Worm (Caenorhabditis elegans) whole organism, early embryonic: ENCODE data around the gene Y41D4B.11.

Experiments used
- B0310.2 ChIP-seq: sonication (generic microtip); optimal IDR thresholded peaks from 2 replicates; lab custom pipeline; 2016; ENCODE audit warnings: mild to moderate bottlenecking, missing genetic modification characterization, missing compliant biosample characterization
- F13C5.2 ChIP-seq: sonication (generic microtip); optimal IDR thresholded peaks from 2 replicates; lab custom pipeline; 2017; ENCODE audit warnings: mild to moderate bottlenecking, missing genetic modification characterization, inconsistent platforms, missing compliant biosample characterization
- ama-1 ChIP-seq: fragments of 150-350 bp; optimal IDR thresholded peaks from 2 replicates; lab custom pipeline; 2014
- ceh-13 ChIP-seq: fragments of 200-800 bp; sonication (Bioruptor generic); optimal IDR thresholded peaks from 2 replicates; lab custom pipeline; 2018; ENCODE audit warnings: mild to moderate bottlenecking, missing genetic modification characterization, missing compliant biosample characterization
- ets-7 ChIP-seq: sonication (generic microtip); optimal IDR thresholded peaks from 2 replicates; lab custom pipeline; 2016; ENCODE audit warnings: missing genotype, missing genetic modification characterization, missing compliant biosample characterization
- flt-1 ChIP-seq: fragments of 200-800 bp; sonication (Bioruptor generic); IDR thresholded peaks from 2 replicates; pipeline ENCODE4 v1.3.6; 2022; ENCODE audit warnings: missing genetic modification characterization, missing compliant biosample characterization
- hmbx-1 ChIP-seq: sonication (generic microtip); optimal IDR thresholded peaks from 2 replicates; lab custom pipeline; 2016; ENCODE audit warnings: mild to moderate bottlenecking, missing genetic modification characterization, missing compliant biosample characterization
- hmg-4 ChIP-seq: fragments of 200-800 bp; sonication (Bioruptor generic); optimal IDR thresholded peaks from 2 replicates; lab custom pipeline; 2018; ENCODE audit warnings: mild to moderate bottlenecking, missing genetic modification characterization, missing compliant biosample characterization
- hnd-1 ChIP-seq: sonication (generic microtip); optimal IDR thresholded peaks from 2 replicates; lab custom pipeline; 2016; ENCODE audit warnings: missing genetic modification characterization, missing compliant biosample characterization
- pes-1 ChIP-seq: fragments of 200-800 bp; sonication (Bioruptor generic); IDR thresholded peaks from 2 replicates; pipeline ENCODE4 v1.3.6; 2022; ENCODE audit warnings: missing genetic modification reagents, missing genetic modification characterization, missing compliant biosample characterization
- scrt-1 ChIP-seq: fragments of 200-800 bp; sonication (Bioruptor generic); IDR thresholded peaks from 2 replicates; pipeline ENCODE4 v1.3.6; 2022; ENCODE audit warnings: missing genetic modification characterization, missing compliant biosample characterization
- sea-1 ChIP-seq: fragments of 200-800 bp; sonication (Bioruptor generic); conservative IDR thresholded peaks from 2 replicates; pipeline ENCODE4 v1.3.6; 2022; ENCODE audit warnings: missing genetic modification characterization, missing compliant biosample characterization
- tbx-11 ChIP-seq: fragments of 200-800 bp; sonication (Bioruptor generic); IDR thresholded peaks from 2 replicates; pipeline ENCODE4 v1.3.6; 2022; ENCODE audit warnings: missing genetic modification characterization, missing compliant biosample characterization
- tra-4 ChIP-seq: sonication (generic microtip); optimal IDR thresholded peaks from 2 replicates; lab custom pipeline; 2017; ENCODE audit warnings: missing genetic modification characterization, missing compliant biosample characterization

DNA sequence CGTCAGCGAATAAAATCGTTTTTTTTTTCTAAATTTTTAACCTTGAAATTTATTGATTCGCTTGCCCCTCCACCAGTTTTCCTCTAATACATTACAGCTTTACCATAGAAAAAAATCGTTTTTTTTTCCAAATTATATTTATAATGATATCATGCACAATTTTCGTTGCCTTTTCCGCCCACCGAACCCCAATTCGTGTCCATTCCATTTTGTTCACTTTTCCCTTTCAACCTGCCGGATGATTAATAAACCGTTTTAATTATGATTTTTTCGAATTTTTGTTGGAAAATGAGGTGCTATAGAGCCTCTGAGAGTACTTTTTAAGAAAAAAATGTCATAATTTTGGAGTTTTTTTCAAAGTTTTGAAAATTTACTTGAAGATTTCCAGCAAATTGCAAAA, 4.2 kb upstream of the Y41D4B.11 start, which contains the start of gene set-23:
- no peak for TF ChIP-seq B0310.2 (tag; lab: Kevin White, UChicago)
- TF ChIP-seq tbx-11 (GFP tag; lab: Robert Waterston, UW), result no peak
- TF ChIP-seq ceh-13 (GFP tag; lab: Kevin White, UChicago), result no peak
- TF ChIP-seq ets-7 (tag; lab: Kevin White, UChicago), result no peak
- TF ChIP-seq hmg-4 (GFP tag; lab: Kevin White, UChicago), result no peak
- no peak for TF ChIP-seq pes-1 (GFP tag; lab: Robert Waterston, UW)
- no peak for TF ChIP-seq ama-1 (lab: Kevin White, UChicago)
- TF ChIP-seq tra-4 (tag; lab: Kevin White, UChicago), result no peak
- no peak for TF ChIP-seq sea-1 (GFP tag; lab: Robert Waterston, UW)
- TF ChIP-seq scrt-1, result no peak
- TF ChIP-seq flt-1 (GFP tag; lab: Robert Waterston, UW), result no peak
- no peak for TF ChIP-seq hnd-1 (tag; lab: Kevin White, UChicago)
- TF ChIP-seq hmbx-1 (tag; lab: Kevin White, UChicago), result no peak
- no peak for TF ChIP-seq F13C5.2 (tag; lab: Kevin White, UChicago)
